Fruit fly (Drosophila melanogaster): Measurements from ENCODE around the gene Cyp4e3.

The Cyp4e3 gene

dm6 chr2L:9700454-9700853 is 49.4 kb downstream of the Cyp4e3 start, which contains the start of gene pelo (continued):
- peak in 1 of 2 experiments; percentile 67 for TF ChIP-seq bsh (GFP tag; optimal IDR thresholded peaks at IDR 0.05)
- TF ChIP-seq CG11085 (GFP tag; IDR thresholded peaks at IDR 0.05), result peak; percentile 51
- 0 out of 2 replicates have a peak, but pooled peaks have one; percentile 10 for TF ChIP-seq onecut (GFP tag; IDR thresholded peaks at IDR 0.05)
- TF ChIP-seq CG6254 (GFP tag; optimal IDR thresholded peaks at IDR 0.05), result peak; percentile 43
- no peak for TF ChIP-seq hkb (optimal IDR thresholded peaks at IDR 0.05)
- TF ChIP-seq hkb (GFP tag; IDR thresholded peaks at IDR 0.05), result peak; percentile 34; the same call in 1 of the 2 replicates
- TF ChIP-seq sna (GFP tag; IDR thresholded peaks at IDR 0.05; ENCODE audit: partially characterized antibody), result no peak
- no peak for TF ChIP-seq E2f1 (GFP tag; IDR thresholded peaks at IDR 0.05)
- no peak for TF ChIP-seq z (GFP tag; IDR thresholded peaks at IDR 0.05)
- peak; percentile 61 for TF ChIP-seq CG15269 (tag; optimal IDR thresholded peaks at IDR 0.05)
- no peak for TF ChIP-seq ftz-f1 (GFP tag; optimal IDR thresholded peaks at IDR 0.05)
- TF ChIP-seq Blimp-1 (GFP tag; optimal IDR thresholded peaks at IDR 0.05), result peak; percentile 49
- peak; percentile 90 for TF ChIP-seq Kr (GFP tag; optimal IDR thresholded peaks at IDR 0.05)
- peak in 1 of 2 experiments; percentile 30 for TF ChIP-seq insv (GFP tag; optimal IDR thresholded peaks at IDR 0.05)
- TF ChIP-seq CG7745 (tag; optimal IDR thresholded peaks at IDR 0.05), result no peak
- TF ChIP-seq Sry-β (GFP tag; optimal IDR thresholded peaks at IDR 0.05), result peak; percentile 99
- no peak for TF ChIP-seq zen2 (GFP tag; IDR thresholded peaks at IDR 0.05; ENCODE audit: partially characterized antibody)
- TF ChIP-seq NFAT (GFP tag; IDR thresholded peaks at IDR 0.05), result no peak
- peak; percentile 69 for TF ChIP-seq caup (GFP tag; optimal IDR thresholded peaks at IDR 0.05; ENCODE audit: severe bottlenecking)
- TF ChIP-seq gcm2 (GFP tag; optimal IDR thresholded peaks at IDR 0.05), result no peak
- TF ChIP-seq Taf1 (GFP tag; IDR thresholded peaks at IDR 0.05), result no peak
- TF ChIP-seq maf-S (GFP tag; optimal IDR thresholded peaks at IDR 0.05), result no peak
- peak; percentile 65 for TF ChIP-seq CG13296 (GFP tag; optimal IDR thresholded peaks at IDR 0.05)
- TF ChIP-seq Atf3 (GFP tag; optimal IDR thresholded peaks at IDR 0.05), result no peak
- peak; percentile 74 for TF ChIP-seq tgo (GFP tag; IDR thresholded peaks at IDR 0.05)
- no peak for TF ChIP-seq Tbp (GFP tag; optimal IDR thresholded peaks at IDR 0.05)
- TF ChIP-seq croc (GFP tag; conservative IDR thresholded peaks at IDR 0.05), result no peak
- no peak for TF ChIP-seq crol (GFP tag; IDR thresholded peaks at IDR 0.05)
- peak; percentile 51 for TF ChIP-seq pzg (GFP tag; optimal IDR thresholded peaks at IDR 0.05)
- peak; percentile 76; the same call in 2 of the 3 replicates for TF ChIP-seq zfh1 (GFP tag; IDR thresholded peaks at IDR 0.05)
- peak in 1 of 2 experiments; percentile 66 for TF ChIP-seq dpn (GFP tag; optimal IDR thresholded peaks at IDR 0.05)
- peak; percentile 68 for TF ChIP-seq CG11504 (tag; optimal IDR thresholded peaks at IDR 0.05)
- 0 out of 3 replicates have a peak, but pooled peaks have one; percentile 43 for TF ChIP-seq CG11093 (GFP tag; IDR thresholded peaks at IDR 0.05)
- peak; percentile 59 for TF ChIP-seq CG13123 (GFP tag; optimal IDR thresholded peaks at IDR 0.05)
- peak; percentile 63 for TF ChIP-seq CG10209 (GFP tag; optimal IDR thresholded peaks at IDR 0.05)
- TF ChIP-seq nau (GFP tag; optimal IDR thresholded peaks at IDR 0.05), result peak; percentile 55
- TF ChIP-seq CG6175 (GFP tag; IDR thresholded peaks at IDR 0.05), result no peak
- TF ChIP-seq CG2199 (GFP tag; IDR thresholded peaks at IDR 0.05), result no peak
- peak; percentile 70 for TF ChIP-seq CoRest (tag; optimal IDR thresholded peaks at IDR 0.05)
- TF ChIP-seq p53 (GFP tag; optimal IDR thresholded peaks at IDR 0.05), result no peak
- TF ChIP-seq CG16779 (GFP tag; IDR thresholded peaks at IDR 0.05), result no peak
- TF ChIP-seq crc (GFP tag; optimal IDR thresholded peaks at IDR 0.05), result no peak
- TF ChIP-seq CG15011 (GFP tag; optimal IDR thresholded peaks at IDR 0.05), result peak; percentile 43
- peak; percentile 86 for TF ChIP-seq HmgZ (tag; optimal IDR thresholded peaks at IDR 0.05)
- TF ChIP-seq Bdp1 (GFP tag; optimal IDR thresholded peaks at IDR 0.05), result no peak
- TF ChIP-seq CrebB (tag; optimal IDR thresholded peaks at IDR 0.05), result no peak
- TF ChIP-seq CG7839 (tag; optimal IDR thresholded peaks at IDR 0.05), result peak; percentile 70
- peak; percentile 75 for TF ChIP-seq Fer1 (GFP tag; optimal IDR thresholded peaks at IDR 0.05)
- TF ChIP-seq ash1 (GFP tag; optimal IDR thresholded peaks at IDR 0.05), result no peak
- 0 out of 2 replicates have a peak, but pooled peaks have one; percentile 15 for TF ChIP-seq CG5953 (GFP tag; IDR thresholded peaks at IDR 0.05)
- TF ChIP-seq Asciz (GFP tag; optimal IDR thresholded peaks at IDR 0.05), result peak; percentile 48

Data from whole organism, embryonic.